Worm (Caenorhabditis elegans): ENCODE data around the gene W10G6.6.
"Not testable (repeated sequence)": the region's sequence is repeated elsewhere in the genome, so short reads cannot be mapped to it uniquely, and the experiment has no call there.

Gene W10G6.6

DNA sequence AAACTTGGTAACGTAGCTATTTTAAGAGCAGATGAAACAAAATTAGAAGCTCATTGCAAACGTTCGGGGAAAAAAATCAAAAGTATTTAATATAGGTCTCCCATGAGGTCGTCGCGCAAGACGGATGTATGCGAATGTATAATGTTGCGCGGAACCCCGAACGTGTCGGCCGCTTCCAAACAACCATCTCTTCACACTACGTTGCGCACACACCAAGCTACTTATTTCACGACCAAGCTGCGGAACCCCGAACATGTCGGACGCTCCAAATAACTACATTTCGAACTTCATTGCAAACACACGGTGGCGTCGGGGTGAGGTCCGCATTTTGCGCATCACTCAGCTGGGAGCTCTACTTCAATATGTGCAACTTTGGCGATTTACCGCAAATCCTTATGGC, 7.9 kb upstream of the W10G6.6 start:
- TF ChIP-seq snpc-4 (GFP tag; optimal IDR thresholded peaks at IDR 0.05): no peak
- peak in 2 of 4 experiments; percentile 44 to 72 for TF ChIP-seq snpc-4 (tag; optimal IDR thresholded peaks at IDR 0.05)
- TF ChIP-seq rpc-1 (optimal IDR thresholded peaks at IDR 0.05): no peak
- no peak for TF ChIP-seq rpc-1 (tag; optimal IDR thresholded peaks at IDR 0.05)

DNA sequence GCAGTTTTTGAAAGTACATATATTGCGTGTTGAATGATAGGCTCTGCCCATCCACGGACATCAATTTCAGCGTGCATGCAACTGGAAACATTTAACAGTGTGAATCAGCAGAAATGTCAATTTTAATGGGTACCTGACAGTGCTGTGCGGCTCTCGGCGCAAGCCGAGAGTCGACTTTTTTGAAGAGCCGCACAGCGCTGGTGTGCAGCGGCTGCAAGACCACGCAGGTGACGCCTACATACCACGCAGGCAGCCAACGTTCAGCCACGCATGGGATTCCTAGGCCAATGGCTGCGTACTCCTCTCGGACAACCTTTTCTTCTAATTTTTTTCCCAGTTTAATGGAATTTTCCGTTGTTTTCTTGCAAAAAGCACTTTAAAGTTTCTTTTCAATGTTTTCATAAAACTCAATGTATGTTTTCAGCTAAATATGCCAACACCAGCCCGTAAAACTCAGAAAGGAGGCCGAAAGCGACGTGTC, 5.8 kb downstream of the W10G6.6 start, which contains the start of gene W10G6.1:
W10G6.1 (plus strand) TSS at position 431 of the 481 bp plus-strand sequence.
- TF ChIP-seq attf-3 (GFP tag; conservative IDR thresholded peaks at IDR 0.05) (no peak), madf-8 (GFP tag; conservative IDR thresholded peaks at IDR 0.05) (no peak), zfh-2 (GFP tag; conservative IDR thresholded peaks at IDR 0.05) (peak; percentile 52; the same call in 1 of the 2 replicates)

DNA sequence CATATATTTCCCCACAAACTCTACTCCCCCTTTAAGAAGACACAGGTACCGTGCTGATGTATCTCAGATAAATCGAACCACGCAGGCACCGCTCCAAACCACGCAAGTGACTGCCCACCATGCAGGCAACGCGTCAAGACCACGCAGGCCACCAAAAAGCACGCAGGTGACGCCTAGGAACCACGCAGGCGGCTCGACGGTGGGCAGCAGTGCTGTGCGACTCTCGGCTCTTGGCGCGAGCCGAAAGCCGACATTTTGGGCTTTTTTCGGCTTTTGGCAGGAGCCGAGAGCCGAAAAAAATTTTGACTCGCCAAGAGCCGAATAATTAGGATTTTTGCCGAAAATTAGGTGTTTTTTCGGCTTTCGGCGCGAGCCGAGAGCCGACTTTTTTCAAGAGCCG, 7.5 kb downstream of the W10G6.6 start:
- TF ChIP-seq zfh-2 (GFP tag; conservative IDR thresholded peaks at IDR 0.05): peak; percentile 81
- no peak for TF ChIP-seq F33H1.4 (GFP tag; IDR thresholded peaks at IDR 0.05)
- no peak for TF ChIP-seq Y56A3A.18 (GFP tag; IDR thresholded peaks at IDR 0.05)
- TF ChIP-seq T26A5.8 (tag; optimal IDR thresholded peaks at IDR 0.05): no peak
- no peak for TF ChIP-seq zim-3 (tag; optimal IDR thresholded peaks at IDR 0.05)
- no peak for TF ChIP-seq snpc-3.4 (tag; optimal IDR thresholded peaks at IDR 0.05)
- TF ChIP-seq hmg-20 (GFP tag; IDR thresholded peaks at IDR 0.05): no peak
- TF ChIP-seq fkh-3 (tag; optimal IDR thresholded peaks at IDR 0.05): no peak
- no peak for TF ChIP-seq lin-35 (GFP tag; optimal IDR thresholded peaks at IDR 0.05)

DNA sequence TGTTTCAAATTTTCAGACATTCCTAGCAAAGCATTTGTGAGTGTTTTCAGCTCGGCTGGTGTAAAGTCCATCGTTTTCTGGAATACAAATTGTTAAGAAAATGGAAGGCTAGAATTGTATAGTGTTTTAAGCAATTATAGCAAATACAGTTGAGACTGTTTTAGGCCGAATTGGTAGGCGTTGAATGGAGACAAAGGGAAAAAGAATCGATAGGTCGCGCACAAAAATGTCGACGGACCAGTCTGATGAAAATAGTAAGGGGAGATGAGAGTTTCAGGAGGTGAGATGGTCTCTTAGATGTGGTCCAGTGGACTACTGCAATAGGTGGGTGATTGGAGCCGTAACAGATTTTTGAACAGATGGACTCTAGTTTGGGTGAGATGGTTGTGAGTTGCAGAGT, 10.0 kb downstream of the W10G6.6 start:
- TF ChIP-seq B0261.1 (tag; optimal IDR thresholded peaks at IDR 0.05): no peak
- TF ChIP-seq Y53G8AR.9 (GFP tag; conservative IDR thresholded peaks at IDR 0.05): no peak
- TF ChIP-seq lir-1 (GFP tag; conservative IDR thresholded peaks at IDR 0.05): no peak
- TF ChIP-seq lin-26 (GFP tag; IDR thresholded peaks at IDR 0.05): no peak
- no peak for TF ChIP-seq B0035.1 (tag; optimal IDR thresholded peaks at IDR 0.05)
- TF ChIP-seq ceh-100 (GFP tag; IDR thresholded peaks at IDR 0.05): no peak
- TF ChIP-seq ama-1 (optimal IDR thresholded peaks at IDR 0.05): no peak
- no peak for TF ChIP-seq ama-1 (GFP tag; optimal IDR thresholded peaks at IDR 0.05)
- TF ChIP-seq madf-10 (tag; optimal IDR thresholded peaks at IDR 0.05): no peak
- TF ChIP-seq mxl-1 (tag; optimal IDR thresholded peaks at IDR 0.05): no peak
- TF ChIP-seq mes-4 (tag; optimal IDR thresholded peaks at IDR 0.05): no peak
- TF ChIP-seq snpc-1.3 (tag; optimal IDR thresholded peaks at IDR 0.05; ENCODE audit: insufficient read depth): no peak
- no peak for TF ChIP-seq madf-8 (GFP tag; conservative IDR thresholded peaks at IDR 0.05)
- TF ChIP-seq repo-1 (tag; optimal IDR thresholded peaks at IDR 0.05): no peak
- TF ChIP-seq Y67H2A.10 (GFP tag; conservative IDR thresholded peaks at IDR 0.05): no peak

DNA sequence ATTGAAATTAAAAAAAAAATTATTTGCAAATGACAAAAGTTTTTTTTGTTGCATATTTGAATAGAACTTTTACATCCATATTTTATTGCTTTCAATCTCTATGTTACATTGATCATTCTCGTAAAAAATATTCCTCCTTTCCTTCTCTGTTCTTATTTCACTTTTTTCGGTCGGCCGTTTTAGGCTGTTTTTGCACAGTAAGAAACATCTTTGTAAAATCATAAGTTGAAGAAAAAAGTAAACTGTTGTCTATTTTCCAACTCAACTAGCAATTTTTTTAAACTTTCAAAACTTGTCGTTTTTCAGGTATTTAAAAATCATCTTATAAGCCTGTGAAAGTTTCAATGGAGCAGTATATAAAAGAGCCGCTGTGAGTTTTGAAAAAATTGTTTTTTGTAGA, 22.0 kb downstream of the W10G6.6 start, which contains the start of gene F23A7.5:
F23A7.5 (plus strand) TSS at position 301 of the 400 bp plus-strand sequence.
- TF ChIP-seq hrde-1 (tag; optimal IDR thresholded peaks at IDR 0.05; ENCODE audit: borderline replicate concordance): no peak

DNA sequence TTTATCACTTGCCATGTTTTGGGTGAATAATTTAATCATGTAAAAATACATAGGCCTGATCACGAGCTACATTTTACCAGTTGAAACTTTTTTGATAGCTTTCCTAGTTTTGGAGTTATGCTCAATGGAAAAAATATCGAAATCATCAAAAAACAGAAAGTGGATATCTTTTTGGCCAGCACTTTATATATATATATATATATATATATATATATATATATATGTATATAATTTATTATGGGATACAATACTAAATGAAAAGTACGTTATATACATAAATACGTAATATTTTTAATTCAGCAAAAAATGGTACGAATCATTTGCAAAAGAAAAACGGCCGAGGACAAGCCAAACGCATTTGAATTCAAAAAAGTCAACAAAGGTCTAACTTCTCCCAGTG, 30.9 kb downstream of the W10G6.6 start, which contains the start of gene F23A7.3:
F23A7.3 (plus strand) TSS at position 301 of the 400 bp plus-strand sequence.
- TF ChIP-seq ceh-27 (GFP tag; optimal IDR thresholded peaks at IDR 0.05); egl-18 (GFP tag; IDR thresholded peaks at IDR 0.05); B0035.1 (tag; optimal IDR thresholded peaks at IDR 0.05): not testable (repeated sequence)
